Fruit fly (Drosophila melanogaster): ENCODE measurements around the gene Yp3.

The Yp3 gene

dm6 chrX:13762372-13762883, 3.1 kb downstream of the Yp3 start, which contains the start of gene rdgB (continued):
- no peak for TF ChIP-seq mld (GFP tag; IDR thresholded peaks at IDR 0.05; ENCODE audit: partially characterized antibody)
- peak; percentile 63 for TF ChIP-seq Xrp1 (GFP tag; IDR thresholded peaks at IDR 0.05)
- no peak for TF ChIP-seq CG3163 (GFP tag; optimal IDR thresholded peaks at IDR 0.05)
- TF ChIP-seq CG1792 (GFP tag; optimal IDR thresholded peaks at IDR 0.05): no peak
- TF ChIP-seq so (GFP tag; IDR thresholded peaks at IDR 0.05): peak; percentile 62; the same call in 2 of the 3 replicates
- no peak for TF ChIP-seq Neu2 (GFP tag; optimal IDR thresholded peaks at IDR 0.05; ENCODE audit: borderline replicate concordance)
- no peak for TF ChIP-seq Bteb2 (GFP tag; optimal IDR thresholded peaks at IDR 0.05)
- TF ChIP-seq pros (GFP tag; optimal IDR thresholded peaks at IDR 0.05): no peak
- TF ChIP-seq lov (optimal IDR thresholded peaks at IDR 0.05): no peak
- no peak for TF ChIP-seq lov (GFP tag; IDR thresholded peaks at IDR 0.05)
- no peak for TF ChIP-seq CTCF (GFP tag; optimal IDR thresholded peaks at IDR 0.05)
- no peak for TF ChIP-seq eyg (GFP tag; optimal IDR thresholded peaks at IDR 0.05)
- no peak for TF ChIP-seq prd (optimal IDR thresholded peaks at IDR 0.05)
- TF ChIP-seq prd (GFP tag; IDR thresholded peaks at IDR 0.05): peak; percentile 72
- TF ChIP-seq CG9727 (GFP tag; optimal IDR thresholded peaks at IDR 0.05): peak; percentile 75
- TF ChIP-seq CG12659 (GFP tag; optimal IDR thresholded peaks at IDR 0.05): peak; percentile 87
- TF ChIP-seq Eip74EF (GFP tag; optimal IDR thresholded peaks at IDR 0.05): peak in 1 of 2 experiments; percentile 69
- peak; percentile 21 for TF ChIP-seq CG13624 (GFP tag; optimal IDR thresholded peaks at IDR 0.05)
- no peak for TF ChIP-seq sc (optimal IDR thresholded peaks at IDR 0.05)
- peak; percentile 60 for TF ChIP-seq sc (GFP tag; optimal IDR thresholded peaks at IDR 0.05)
- TF ChIP-seq btn (GFP tag; optimal IDR thresholded peaks at IDR 0.05): no peak
- TF ChIP-seq CG9876 (GFP tag; optimal IDR thresholded peaks at IDR 0.05): no peak
- peak; percentile 55; the same call in 1 of the 3 replicates for TF ChIP-seq ci (GFP tag; IDR thresholded peaks at IDR 0.05)
- no peak for TF ChIP-seq CG4282 (GFP tag; optimal IDR thresholded peaks at IDR 0.05)
- TF ChIP-seq inv (GFP tag; IDR thresholded peaks at IDR 0.05; ENCODE audit: partially characterized antibody): no peak
- TF ChIP-seq CG4424 (GFP tag; optimal IDR thresholded peaks at IDR 0.05): peak; percentile 81
- peak; percentile 72 for TF ChIP-seq Hsf (GFP tag; optimal IDR thresholded peaks at IDR 0.05)
- TF ChIP-seq Ssrp (tag; optimal IDR thresholded peaks at IDR 0.05): peak; percentile 83
- TF ChIP-seq CG8290 (GFP tag; optimal IDR thresholded peaks at IDR 0.05): peak; percentile 28
- TF ChIP-seq CG8290 (tag; optimal IDR thresholded peaks at IDR 0.05): peak; percentile 2 to 82
- TF ChIP-seq Ada2b (GFP tag; IDR thresholded peaks at IDR 0.05): peak; percentile 58
- TF ChIP-seq CG11560 (tag; IDR thresholded peaks at IDR 0.05): no peak
- TF ChIP-seq sqz (GFP tag; optimal IDR thresholded peaks at IDR 0.05): peak; percentile 73
- 0 out of 3 replicates have a peak, but pooled peaks have one; percentile 40 for TF ChIP-seq ase (GFP tag; IDR thresholded peaks at IDR 0.05)
- TF ChIP-seq Hey (tag; optimal IDR thresholded peaks at IDR 0.05): no peak
- no peak; the same call in 1 of the 2 replicates for TF ChIP-seq CG5953 (GFP tag; IDR thresholded peaks at IDR 0.05)
- TF ChIP-seq Meics (GFP tag; optimal IDR thresholded peaks at IDR 0.05): peak; percentile 87
- peak; percentile 39 to 73 for TF ChIP-seq Trl (optimal IDR thresholded peaks at IDR 0.05)
- no peak for TF ChIP-seq Trl (GFP tag; optimal IDR thresholded peaks at IDR 0.05)
- TF ChIP-seq Mrtf (GFP tag; IDR thresholded peaks at IDR 0.05): peak; percentile 46; the same call in 2 of the 3 replicates
- TF ChIP-seq gcm (GFP tag; optimal IDR thresholded peaks at IDR 0.05): peak; percentile 68
- peak; percentile 6 for TF ChIP-seq kah (GFP tag; optimal IDR thresholded peaks at IDR 0.05)
- TF ChIP-seq Oaz (GFP tag; IDR thresholded peaks at IDR 0.05): peak; percentile 45; the same call in 1 of the 2 replicates
- TF ChIP-seq CG34224 (GFP tag; IDR thresholded peaks at IDR 0.05; ENCODE audit: partially characterized antibody): no peak
- peak; percentile 23 for TF ChIP-seq gro (GFP tag; optimal IDR thresholded peaks at IDR 0.05)
- peak; percentile 44; the same call in 1 of the 2 replicates for TF ChIP-seq E2f2 (GFP tag; IDR thresholded peaks at IDR 0.05)
- peak; percentile 82 for TF ChIP-seq CG31441 (GFP tag; IDR thresholded peaks at IDR 0.05)
- TF ChIP-seq yki (optimal IDR thresholded peaks at IDR 0.05): no peak
- peak; percentile 84 for TF ChIP-seq Abd-B (GFP tag; optimal IDR thresholded peaks at IDR 0.05)
- peak; percentile 35 for TF ChIP-seq CG15696 (tag; optimal IDR thresholded peaks at IDR 0.05)
- TF ChIP-seq hkb (optimal IDR thresholded peaks at IDR 0.05): no peak
- peak; percentile 82 for TF ChIP-seq hkb (GFP tag; IDR thresholded peaks at IDR 0.05)
- no peak for TF ChIP-seq h (optimal IDR thresholded peaks at IDR 0.05)
- TF ChIP-seq CG4854 (GFP tag; optimal IDR thresholded peaks at IDR 0.05): peak; percentile 40
